Worm (Caenorhabditis elegans) whole organism, young adult: ENCODE results near the gene sna-2.
A peak's percentile ranks its signal among the peaks of the same experiment; 100 is the strongest.

Experiments
- B0035.1 ChIP-seq: sonication (generic microtip); optimal IDR thresholded peaks from 2 replicates; lab custom pipeline; 2016; ENCODE audit warnings: missing genetic modification characterization, mild to moderate bottlenecking, missing compliant biosample characterization, missing genotype, missing genetic modification reagents
- C17E4.6 ChIP-seq: fragments of 200-800 bp; sonication (Bioruptor generic); IDR thresholded peaks from 2 replicates; pipeline ENCODE4 v1.3.6; 2022; ENCODE audit warnings: missing genetic modification reagents, missing genetic modification characterization, missing compliant biosample characterization
- F10E7.11 ChIP-seq: sonication (generic microtip); optimal IDR thresholded peaks from 2 replicates; lab custom pipeline; 2017; ENCODE audit warnings: mild to moderate bottlenecking, missing genetic modification characterization, moderate library complexity, missing compliant biosample characterization
- F22D6.2 ChIP-seq: sonication (generic microtip); optimal IDR thresholded peaks from 2 replicates; lab custom pipeline; 2016; ENCODE audit warnings: mild to moderate bottlenecking, missing genetic modification characterization, missing compliant biosample characterization
- F39B2.1 ChIP-seq: fragments of 200-800 bp; sonication (Bioruptor generic); IDR thresholded peaks from 2 replicates; pipeline ENCODE4 v1.3.6; 2022; ENCODE audit warnings: missing genetic modification reagents, missing genetic modification characterization, missing compliant biosample characterization
- Y53F4B.3 ChIP-seq: fragments of 200-800 bp; sonication (Bioruptor generic); IDR thresholded peaks from 2 replicates; pipeline ENCODE4 v1.3.6; 2022; ENCODE audit warnings: missing genetic modification reagents, missing genetic modification characterization, missing compliant biosample characterization
- Y53G8AR.9 ChIP-seq: fragments of 200-800 bp; sonication (Bioruptor generic); conservative IDR thresholded peaks from 2 replicates; pipeline ENCODE4 v1.3.6; 2022; ENCODE audit warnings: missing genetic modification reagents, missing genetic modification characterization, missing compliant biosample characterization
- ama-1 ChIP-seq, 3 experiments: fragments of 150-350 bp in 1 of 3; sonication (generic microtip) in 2 of 3; optimal IDR thresholded peaks; 2 replicates each; lab custom pipeline; 2014 to 2018; ENCODE audit warnings: missing biosample characterization in 2 of 3, missing genetic modification characterization in 2 of 3, missing genetic modification reagents in 2 of 3
- cebp-2 ChIP-seq: fragments of 200-800 bp; sonication (Bioruptor generic); IDR thresholded peaks from 2 replicates; pipeline ENCODE4 v1.3.6; 2022; ENCODE audit warnings: missing genetic modification characterization, missing compliant biosample characterization
- ceh-100 ChIP-seq: fragments of 200-800 bp; sonication (Bioruptor generic); IDR thresholded peaks from 2 replicates; pipeline ENCODE4 v1.3.6; 2022; ENCODE audit warnings: missing genetic modification reagents, missing genetic modification characterization, missing compliant biosample characterization
- chd-7 ChIP-seq: sonication (generic microtip); optimal IDR thresholded peaks from 2 replicates; lab custom pipeline; 2016; ENCODE audit warnings: mild to moderate bottlenecking, missing genetic modification characterization, moderate library complexity, missing compliant biosample characterization
- die-1 ChIP-seq: sonication (generic microtip); optimal IDR thresholded peaks from 2 replicates; lab custom pipeline; 2016; ENCODE audit warnings: missing genotype, mild to moderate bottlenecking, missing genetic modification characterization, missing compliant biosample characterization
- dox-1 ChIP-seq: fragments of 200-800 bp; sonication (Bioruptor generic); IDR thresholded peaks from 2 replicates; pipeline ENCODE4 v1.3.6; 2022; ENCODE audit warnings: missing genetic modification reagents, missing genetic modification characterization, missing compliant biosample characterization
- egl-44 ChIP-seq: fragments of 200-800 bp; sonication (Bioruptor generic); IDR thresholded peaks from 2 replicates; pipeline ENCODE4 v1.3.6; 2022; ENCODE audit warnings: missing genetic modification reagents, missing genetic modification characterization, missing compliant biosample characterization
- him-1 ChIP-seq: sonication (generic microtip); optimal IDR thresholded peaks from 2 replicates; lab custom pipeline; 2016; ENCODE audit warnings: missing genotype, missing genetic modification reagents, missing genetic modification characterization, missing compliant biosample characterization
- hmg-1.2 ChIP-seq: fragments of 200-800 bp; sonication (Bioruptor generic); IDR thresholded peaks from 2 replicates; pipeline ENCODE4 v1.3.6; 2022; ENCODE audit warnings: missing genetic modification reagents, missing genetic modification characterization, missing compliant biosample characterization
- hsf-1 ChIP-seq: fragments of 200-800 bp; sonication (Bioruptor generic); IDR thresholded peaks from 2 replicates; pipeline ENCODE4 v1.3.6; 2022; ENCODE audit warnings: missing genetic modification reagents, missing genetic modification characterization, missing compliant biosample characterization
- lin-26 ChIP-seq: fragments of 200-800 bp; sonication (Bioruptor generic); IDR thresholded peaks from 2 replicates; pipeline ENCODE4 v1.3.6; 2022; ENCODE audit warnings: missing genetic modification reagents, missing genetic modification characterization, missing compliant biosample characterization
- lin-54 ChIP-seq: fragments of 200-800 bp; sonication (Bioruptor generic); optimal IDR thresholded peaks from 2 replicates; lab custom pipeline; 2018; ENCODE audit warnings: mild to moderate bottlenecking, missing genetic modification characterization, missing compliant biosample characterization
- lsy-27 ChIP-seq: sonication (generic microtip); optimal IDR thresholded peaks from 2 replicates; lab custom pipeline; 2017; ENCODE audit warnings: missing genetic modification characterization, mild to moderate bottlenecking, missing compliant biosample characterization, antibody characterized with exemption, missing genotype, borderline replicate concordance; ENCODE audit not compliant: insufficient read depth
- mcd-1 ChIP-seq: fragments of 200-800 bp; sonication (Bioruptor generic); IDR thresholded peaks from 2 replicates; pipeline ENCODE4 v1.3.6; 2022; ENCODE audit warnings: missing genetic modification reagents, missing genetic modification characterization, missing compliant biosample characterization
- nhr-120 ChIP-seq: fragments of 200-800 bp; sonication (Bioruptor generic); IDR thresholded peaks from 2 replicates; pipeline ENCODE4 v1.3.6; 2022; ENCODE audit warnings: missing genetic modification characterization, missing compliant biosample characterization
- nhr-80 ChIP-seq: sonication (generic microtip); optimal IDR thresholded peaks from 2 replicates; lab custom pipeline; 2016; ENCODE audit warnings: missing genetic modification characterization, missing compliant biosample characterization
- nhr-90 ChIP-seq: sonication (generic microtip); optimal IDR thresholded peaks from 2 replicates; lab custom pipeline; 2016; ENCODE audit warnings: missing genotype, mild to moderate bottlenecking, missing genetic modification characterization, missing compliant biosample characterization
- sdz-38 ChIP-seq: sonication (generic microtip); optimal IDR thresholded peaks from 2 replicates; lab custom pipeline; 2016; ENCODE audit warnings: missing genotype, missing genetic modification characterization, missing compliant biosample characterization
- snpc-1.1 ChIP-seq: sonication (generic microtip); optimal IDR thresholded peaks from 2 replicates; lab custom pipeline; 2017; ENCODE audit warnings: missing genetic modification characterization, mild to moderate bottlenecking, missing compliant biosample characterization, antibody characterized with exemption, moderate library complexity, missing genotype, missing genetic modification reagents; ENCODE audit not compliant: insufficient read depth
- snpc-1.3 ChIP-seq: sonication (generic microtip); optimal IDR thresholded peaks from 2 replicates; lab custom pipeline; 2017; ENCODE audit warnings: missing genetic modification characterization, mild to moderate bottlenecking, missing compliant biosample characterization, antibody characterized with exemption, moderate library complexity, missing genotype, missing genetic modification reagents; ENCODE audit not compliant: insufficient read depth
- snpc-4 ChIP-seq, 5 experiments: fragments of 150-350 bp in 1 of 5; sonication (generic microtip) in 4 of 5; optimal IDR thresholded peaks; 2 replicates each; lab custom pipeline; 2014 to 2018; ENCODE audit warnings: missing genetic modification characterization in 5 of 5, missing biosample characterization in 3 of 5, antibody characterized with exemption in 2 of 5, mild to moderate bottlenecking in 2 of 5, missing compliant biosample characterization in 2 of 5, missing genotype in 2 of 5, moderate library complexity in 2 of 5, missing genetic modification reagents in 1 of 5
- sptf-2 ChIP-seq: fragments of 200-800 bp; sonication (Bioruptor generic); optimal IDR thresholded peaks from 2 replicates; lab custom pipeline; 2018; ENCODE audit warnings: mild to moderate bottlenecking, missing genetic modification characterization, missing compliant biosample characterization
- xnd-1 ChIP-seq: sonication (generic microtip); optimal IDR thresholded peaks from 2 replicates; lab custom pipeline; 2016; ENCODE audit warnings: missing genotype, missing genetic modification reagents, missing genetic modification characterization, missing compliant biosample characterization
- zim-3 ChIP-seq: sonication (generic microtip); optimal IDR thresholded peaks from 2 replicates; lab custom pipeline; 2017; ENCODE audit warnings: mild to moderate bottlenecking, missing genetic modification characterization, moderate library complexity, missing compliant biosample characterization
- ztf-28 ChIP-seq: fragments of 200-800 bp; sonication (Bioruptor generic); IDR thresholded peaks from 2 replicates; pipeline ENCODE4 v1.3.6; 2022; ENCODE audit warnings: missing genetic modification reagents, missing genetic modification characterization, missing compliant biosample characterization

The sna-2 gene

ce11 chrIV:9798307-9798706 is 20.9 kb upstream of the sna-2 start:
- TF ChIP-seq die-1 (tag; lab: Kevin White, UChicago) = no peak
- no peak for TF ChIP-seq snpc-4 (GFP tag; optimal IDR thresholded peaks at IDR 0.05; lab: Kevin White, UChicago)
- no peak for TF ChIP-seq snpc-4 (tag; optimal IDR thresholded peaks at IDR 0.05; lab: Kevin White, UChicago)
- TF ChIP-seq F39B2.1 (GFP tag; lab: Robert Waterston, UW) = no peak
- TF ChIP-seq Y53G8AR.9 = 0 out of 2 replicates have a peak, but pooled peaks have one; percentile 8
- TF ChIP-seq nhr-80 (tag; lab: Kevin White, UChicago) = peak; percentile 50
- TF ChIP-seq, all 124 proteins: peak for 2

DNA sequence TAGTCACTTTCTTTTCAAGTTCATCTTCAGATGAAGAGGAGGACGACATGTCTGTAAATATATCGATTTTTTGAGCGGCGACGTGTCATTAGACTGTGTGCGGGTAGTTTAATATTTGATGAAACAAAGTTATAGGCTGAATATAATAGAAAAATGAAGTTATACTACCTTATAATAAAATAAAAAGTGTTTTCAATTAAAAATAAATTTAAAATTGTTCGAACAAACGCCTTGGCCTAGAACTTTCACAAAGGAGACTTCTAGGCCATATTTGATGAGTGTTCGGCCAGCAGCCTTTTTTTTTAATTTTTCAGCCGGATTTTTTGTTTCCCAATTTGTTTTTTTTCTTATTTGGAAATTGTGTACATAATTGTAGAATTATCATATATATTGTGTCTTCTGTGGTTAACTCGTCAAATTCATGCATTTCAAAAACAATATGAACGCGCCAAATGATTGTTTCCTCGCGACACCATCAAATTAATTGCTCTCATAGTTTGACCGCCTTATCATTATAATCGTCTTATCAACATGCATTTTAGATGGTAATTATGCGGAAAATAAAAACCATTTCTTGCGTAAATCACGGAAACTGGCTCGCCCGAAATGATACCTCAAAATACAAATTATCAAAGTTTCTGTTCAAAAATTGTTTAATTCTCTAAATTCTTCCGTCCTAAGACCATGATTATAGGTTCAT is 20.0 kb upstream of the sna-2 start, which contains the start of gene T13F2.2:
T13F2.2 (minus strand) TSS at position 51 of the 700 bp plus-strand sequence.
- TF ChIP-seq ceh-100 (GFP tag; lab: Robert Waterston, UW) = no peak
- TF ChIP-seq nhr-80 (tag; lab: Kevin White, UChicago) = peak; percentile 46
- no peak for TF ChIP-seq nhr-90 (tag; lab: Kevin White, UChicago)
- TF ChIP-seq cebp-2 (GFP tag; lab: Robert Waterston, UW) = no peak
- TF ChIP-seq lin-54 (GFP tag; lab: Kevin White, UChicago) = peak; percentile 15
- no peak for TF ChIP-seq mcd-1
- no peak for TF ChIP-seq Y53F4B.3
- TF ChIP-seq sptf-2 = no peak
- no peak for TF ChIP-seq hsf-1 (GFP tag; lab: Robert Waterston, UW)
- TF ChIP-seq C17E4.6 (GFP tag; lab: Robert Waterston, UW) = no peak
- no peak for TF ChIP-seq dox-1

DNA sequence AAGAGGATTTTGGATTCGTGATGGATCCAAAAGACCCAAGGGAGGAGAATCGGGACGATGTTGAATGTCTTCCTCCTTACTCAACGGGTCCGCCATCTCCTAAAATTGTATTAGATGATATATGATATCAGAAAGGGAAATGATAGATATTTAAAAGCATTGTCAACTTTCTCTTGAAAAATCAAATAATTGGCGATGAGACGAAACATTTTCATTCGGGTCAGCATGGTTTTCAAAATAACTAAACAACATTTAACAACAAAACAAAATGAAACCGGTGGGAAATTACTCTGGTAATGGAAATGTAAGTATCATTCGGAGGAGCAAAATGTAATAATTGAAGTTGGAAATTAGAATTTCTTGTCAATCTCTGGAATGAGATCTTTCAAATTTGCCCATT is 19.1 kb upstream of the sna-2 start, which contains the start of gene pis-1:
pis-1 (minus strand) TSS at position 101 of the 400 bp plus-strand sequence.
- TF ChIP-seq hmg-1.2 (GFP tag; lab: Robert Waterston, UW) (peak; percentile 8; the same call in 1 of the 2 replicates), F10E7.11 (tag; lab: Kevin White, UChicago) (no peak), nhr-120 (GFP tag; lab: Robert Waterston, UW) (no peak), xnd-1 (tag; lab: Kevin White, UChicago) (no peak)
- TF ChIP-seq, all 124 proteins: peak for 1

DNA sequence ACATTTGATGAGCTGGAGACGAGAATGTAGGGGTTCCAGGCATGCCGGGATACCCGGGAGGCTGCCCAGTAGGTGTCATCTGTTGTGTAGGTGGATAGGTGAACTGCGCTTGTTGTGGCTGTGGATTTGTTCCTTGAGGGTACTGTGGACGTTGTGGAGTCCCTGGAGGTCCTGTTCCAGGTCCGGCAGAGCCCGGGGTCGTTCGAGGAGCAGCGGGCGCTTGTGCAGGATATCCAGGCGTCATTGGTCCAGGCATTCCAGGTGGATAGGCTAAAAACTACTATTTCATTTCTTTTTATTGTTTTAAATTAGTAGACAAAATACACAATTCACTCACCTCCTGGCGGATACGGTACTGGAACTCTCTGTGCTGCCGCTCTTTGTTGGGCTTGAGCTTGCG is 17.8 kb upstream of the sna-2 start:
- no peak for TF ChIP-seq ztf-28 (GFP tag; lab: Robert Waterston, UW)

- TF ChIP-seq B0035.1 = no peak
Measured at ce11 chrIV:9790708-9791107, 13.3 kb upstream of the sna-2 start.

ce11 chrIV:9789496-9789895 is 12.1 kb upstream of the sna-2 start, which contains the start of gene T13F2.4:
TSS of gene T13F2.4 (plus strand) at chrIV:9789796.
- TF ChIP-seq Y53F4B.3 = no peak
- TF ChIP-seq him-1 (tag; lab: Kevin White, UChicago) = no peak
- TF ChIP-seq ama-1 (optimal IDR thresholded peaks at IDR 0.05; lab: Kevin White, UChicago) = no peak
- no peak for TF ChIP-seq ama-1 (GFP tag; optimal IDR thresholded peaks at IDR 0.05; lab: Kevin White, UChicago)
- no peak for TF ChIP-seq egl-44 (GFP tag; lab: Robert Waterston, UW)
- TF ChIP-seq, all 124 proteins: peak for 0

DNA sequence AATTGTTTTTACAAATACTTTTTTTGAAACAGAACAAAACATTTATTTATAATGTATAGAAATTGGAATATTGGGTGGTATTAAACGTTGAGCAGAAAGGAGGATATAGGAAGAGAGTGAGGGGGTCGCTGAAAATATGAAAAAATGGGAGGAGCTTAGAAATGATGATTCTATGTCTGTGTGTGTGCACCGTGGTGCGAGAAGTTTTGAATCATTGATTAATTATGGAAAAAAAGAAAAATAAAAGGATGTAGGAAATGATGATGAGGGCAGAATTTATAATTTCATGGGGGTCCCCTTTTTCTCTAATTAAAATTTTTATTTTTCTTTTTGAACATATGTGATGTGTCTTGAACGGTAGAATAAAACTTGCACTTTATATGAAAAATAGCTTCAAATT is 7.3 kb upstream of the sna-2 start, which contains the start of gene sre-4:
sre-4 (minus strand) TSS at position 101 of the 400 bp plus-strand sequence.
- TF ChIP-seq F22D6.2 (tag; lab: Kevin White, UChicago) (no peak), snpc-1.1 (tag; lab: Kevin White, UChicago) (no peak), sdz-38 (tag; lab: Kevin White, UChicago) (no peak), lsy-27 (tag; lab: Kevin White, UChicago) (no peak), him-1 (tag; lab: Kevin White, UChicago) (no peak), snpc-1.3 (no peak), lin-26 (GFP tag; lab: Robert Waterston, UW) (no peak), zim-3 (tag; lab: Kevin White, UChicago) (no peak), chd-7 (no peak)
